Worm (Caenorhabditis elegans) whole organism, midembryonic: Measurements from ENCODE around the gene B0238.9.
A peak's percentile ranks its signal among the peaks of the same experiment; 100 is the strongest.

Experiments
- flt-1 ChIP-seq: fragments of 200-800 bp; sonication (Bioruptor generic); IDR thresholded peaks from 2 replicates; pipeline ENCODE4 v1.3.6; 2022; ENCODE audit warnings: missing genetic modification characterization, missing compliant biosample characterization
- med-1 ChIP-seq: sonication (generic microtip); optimal IDR thresholded peaks from 2 replicates; lab custom pipeline; 2017; ENCODE audit warnings: missing genetic modification characterization, mild to moderate bottlenecking, missing compliant biosample characterization, antibody characterized with exemption, missing genetic modification reagents; ENCODE audit not compliant: insufficient read depth
- ztf-29 ChIP-seq: fragments of 200-800 bp; sonication (Bioruptor generic); IDR thresholded peaks from 2 replicates; pipeline ENCODE4 v1.3.6; 2022; ENCODE audit warnings: missing genetic modification reagents, missing genetic modification characterization, missing compliant biosample characterization

ce11 chrV:5272619-5273074 is 5.3 kb downstream of the B0238.9 start:
- TF ChIP-seq flt-1 (GFP tag; lab: Robert Waterston, UW) = 0 out of 2 replicates have a peak, but pooled peaks have one; percentile 20
- no peak for TF ChIP-seq ztf-29 (GFP tag; lab: Robert Waterston, UW)
- TF ChIP-seq med-1 = no peak
